Worm (Caenorhabditis elegans) whole organism, young adult: ENCODE results near the gene ntr-2.

Source experiments
- B0035.1 ChIP-seq: sonication (generic microtip); optimal IDR thresholded peaks from 2 replicates; lab custom pipeline; 2016; ENCODE audit warnings: missing genetic modification characterization, mild to moderate bottlenecking, missing compliant biosample characterization, missing genotype, missing genetic modification reagents
- F39B2.1 ChIP-seq: fragments of 200-800 bp; sonication (Bioruptor generic); IDR thresholded peaks from 2 replicates; pipeline ENCODE4 v1.3.6; 2022; ENCODE audit warnings: missing genetic modification reagents, missing genetic modification characterization, missing compliant biosample characterization
- ZK185.1 ChIP-seq: sonication (generic microtip); optimal IDR thresholded peaks from 2 replicates; lab custom pipeline; 2016; ENCODE audit warnings: mild to moderate bottlenecking, missing genetic modification characterization, missing compliant biosample characterization; ENCODE audit not compliant: poor library complexity, severe bottlenecking
- cebp-2 ChIP-seq: fragments of 200-800 bp; sonication (Bioruptor generic); IDR thresholded peaks from 2 replicates; pipeline ENCODE4 v1.3.6; 2022; ENCODE audit warnings: missing genetic modification characterization, missing compliant biosample characterization
- ceh-40 ChIP-seq: fragments of 200-800 bp; sonication (Bioruptor generic); IDR thresholded peaks from 2 replicates; pipeline ENCODE4 v1.3.6; 2022; ENCODE audit warnings: missing genetic modification characterization, missing compliant biosample characterization
- dpff-1 ChIP-seq: sonication (generic microtip); optimal IDR thresholded peaks from 2 replicates; lab custom pipeline; 2017; ENCODE audit warnings: mild to moderate bottlenecking, missing genetic modification characterization, missing compliant biosample characterization
- madf-6 ChIP-seq: fragments of 200-800 bp; sonication (Bioruptor generic); IDR thresholded peaks from 2 replicates; pipeline ENCODE4 v1.3.6; 2022; ENCODE audit warnings: missing genetic modification reagents, missing genetic modification characterization, missing compliant biosample characterization
- snpc-4 ChIP-seq, 5 experiments: fragments of 150-350 bp in 1 of 5; sonication (generic microtip) in 4 of 5; optimal IDR thresholded peaks; 2 replicates each; lab custom pipeline; 2014 to 2018; ENCODE audit warnings: missing genetic modification characterization in 5 of 5, missing biosample characterization in 3 of 5, antibody characterized with exemption in 2 of 5, mild to moderate bottlenecking in 2 of 5, missing compliant biosample characterization in 2 of 5, missing genotype in 2 of 5, moderate library complexity in 2 of 5, missing genetic modification reagents in 1 of 5
- tbx-9 ChIP-seq: sonication (generic microtip); optimal IDR thresholded peaks from 2 replicates; lab custom pipeline; 2016; ENCODE audit warnings: borderline replicate concordance, missing genetic modification characterization, inconsistent platforms, missing compliant biosample characterization

DNA sequence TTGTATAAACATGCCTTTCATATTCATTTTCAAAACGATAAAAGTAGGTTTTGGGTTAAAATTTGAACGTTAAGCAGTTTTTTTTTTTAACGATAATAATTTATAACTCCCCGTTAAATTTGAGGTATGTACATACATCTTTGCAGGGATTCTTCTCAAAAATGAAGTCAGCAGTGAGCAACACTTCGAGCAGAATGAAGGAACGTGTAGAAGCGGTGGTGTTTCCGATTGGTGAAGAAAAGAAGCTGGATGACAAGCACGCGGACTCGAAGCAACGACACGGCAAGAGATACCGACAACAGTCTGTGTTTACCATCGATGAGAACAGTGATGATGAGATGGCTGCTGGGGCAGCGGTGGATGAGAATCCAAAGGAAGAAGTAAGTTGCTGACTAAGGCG lies 44.3 kb upstream of the ntr-2 start:
- no peak for TF ChIP-seq B0035.1 (tag; lab: Kevin White, UChicago)
- no peak for TF ChIP-seq madf-6 (GFP tag; lab: Robert Waterston, UW)
- TF ChIP-seq dpff-1 (tag; lab: Kevin White, UChicago): no peak
- TF ChIP-seq F39B2.1 (GFP tag; lab: Robert Waterston, UW): no peak
- TF ChIP-seq cebp-2: no peak
- no peak for TF ChIP-seq tbx-9 (tag; lab: Kevin White, UChicago)
- no peak for TF ChIP-seq ZK185.1
- TF ChIP-seq ceh-40: no peak
- TF ChIP-seq snpc-4 (GFP tag; optimal IDR thresholded peaks at IDR 0.05; lab: Kevin White, UChicago): no peak
- no peak for TF ChIP-seq snpc-4 (tag; optimal IDR thresholded peaks at IDR 0.05; lab: Kevin White, UChicago)
